Worm (Caenorhabditis elegans): ENCODE data around the gene fbxb-39.
"Not testable (repeated sequence)": the region's sequence is repeated elsewhere in the genome, so short reads cannot be mapped to it uniquely, and the experiment has no call there.

The fbxb-39 gene

ce11 chrII:1028602-1029001 is 11.8 kb downstream of the fbxb-39 start, which contains the start of gene math-34:
TSS of gene math-34 (plus strand) at chrII:1028972.
- no peak for TF ChIP-seq ceh-100 (GFP tag; IDR thresholded peaks at IDR 0.05)
- peak; percentile 58 for TF ChIP-seq nhr-80 (tag; optimal IDR thresholded peaks at IDR 0.05)

- no peak for TF ChIP-seq nfya-2 (GFP tag; IDR thresholded peaks at IDR 0.05)
- TF ChIP-seq ZK185.1 (tag; optimal IDR thresholded peaks at IDR 0.05; ENCODE audit: poor library complexity, severe bottlenecking) = no peak
- no peak for TF ChIP-seq dpl-1 (GFP tag; optimal IDR thresholded peaks at IDR 0.05)
- no peak for TF ChIP-seq K12H6.12 (tag; optimal IDR thresholded peaks at IDR 0.05)
- no peak for TF ChIP-seq tlf-1 (GFP tag; optimal IDR thresholded peaks at IDR 0.05)
Observed at ce11 chrII:1026670-1027069, 13.7 kb downstream of the fbxb-39 start, which contains the start of gene M01D1.12. TSS of gene M01D1.12 (plus strand) at chrII:1026970.

ce11 chrII:1024684-1025083 is 15.7 kb downstream of the fbxb-39 start, which contains the start of gene btb-11:
TSS of gene btb-11 (minus strand) at chrII:1024784.
- not testable (repeated sequence) for TF ChIP-seq zim-3 (tag; optimal IDR thresholded peaks at IDR 0.05); T07F8.4 (tag; optimal IDR thresholded peaks at IDR 0.05); hlh-26 (GFP tag; conservative IDR thresholded peaks at IDR 0.05)

- TF ChIP-seq F23B12.7 (tag; optimal IDR thresholded peaks at IDR 0.05; ENCODE audit: insufficient read depth); ceh-79 (tag; optimal IDR thresholded peaks at IDR 0.05); let-526 (GFP tag; IDR thresholded peaks at IDR 0.05): not testable (repeated sequence)
Observed at ce11 chrII:1006375-1006774, 34.0 kb downstream of the fbxb-39 start, which contains the start of gene F45D11.14. TSS of gene F45D11.14 (minus strand) at chrII:1006475.

- TF ChIP-seq athp-1 (tag; optimal IDR thresholded peaks at IDR 0.05) = no peak
- no peak for TF ChIP-seq bed-1 (GFP tag; IDR thresholded peaks at IDR 0.05)
- TF ChIP-seq gei-17 (GFP tag; optimal IDR thresholded peaks at IDR 0.05) = no peak
- no peak for TF ChIP-seq B0035.1 (tag; optimal IDR thresholded peaks at IDR 0.05)
- TF ChIP-seq zim-3 (tag; optimal IDR thresholded peaks at IDR 0.05) = no peak
- no peak for TF ChIP-seq snpc-3.4 (tag; optimal IDR thresholded peaks at IDR 0.05)
Observed at ce11 chrII:1001351-1001750, 39.0 kb downstream of the fbxb-39 start, which contains the start of the genes fbxb-30 and F45D11.5. TSS of gene fbxb-30 (minus strand) at chrII:1001451. TSS of gene F45D11.5 (plus strand) at chrII:1001702.

ce11 chrII:999493-999892 is 40.9 kb downstream of the fbxb-39 start, which contains the start of gene fbxb-29:
TSS of gene fbxb-29 (minus strand) at chrII:999593.
- TF ChIP-seq rcor-1 (GFP tag; IDR thresholded peaks at IDR 0.05) (no peak), ztf-28 (GFP tag; IDR thresholded peaks at IDR 0.05) (no peak), him-1 (tag; optimal IDR thresholded peaks at IDR 0.05) (no peak)

- TF ChIP-seq ztf-25 (GFP tag; IDR thresholded peaks at IDR 0.05); akir-1 (GFP tag; optimal IDR thresholded peaks at IDR 0.05); F52B5.7 (tag; optimal IDR thresholded peaks at IDR 0.05): not testable (repeated sequence)
Observed at ce11 chrII:996112-996511, 44.3 kb downstream of the fbxb-39 start, which contains the start of gene F45D11.11. TSS of gene F45D11.11 (minus strand) at chrII:996212.

ce11 chrII:994231-994630 is 46.1 kb downstream of the fbxb-39 start, which contains the start of gene F45D11.7:
TSS of gene F45D11.7 (plus strand) at chrII:994531.
- not testable (repeated sequence) for TF ChIP-seq K12H6.12 (tag; optimal IDR thresholded peaks at IDR 0.05); F33H1.4 (GFP tag; IDR thresholded peaks at IDR 0.05); lsy-27 (tag; optimal IDR thresholded peaks at IDR 0.05; ENCODE audit: borderline replicate concordance, insufficient read depth)
